Fruit fly (Drosophila melanogaster) S2 (cell line): ENCODE results near the gene ntc.

Experiments
- CG8478 ChIP-seq: fragments of >200 bp; optimal IDR thresholded peaks from 2 replicates; lab custom pipeline; 2018
- CTCF ChIP-seq, 2 experiments: fragments of >200 bp; optimal IDR thresholded peaks; 2 replicates each; lab custom pipeline; 2018

dm6 chr3L:3755101-3755500 lies 51.2 kb downstream of the ntc start, which contains the start of gene ppk27:
- TF ChIP-seq CG8478 (no peak), CTCF (optimal IDR thresholded peaks at IDR 0.05; lab: Kevin White, UChicago) (no peak)
